Fruit fly (Drosophila melanogaster) whole organism, pupa: ENCODE data around the gene Proc-R.

Source experiments
- CG10348 ChIP-seq: fragments of 200-800 bp; sonication (Bioruptor generic); IDR thresholded peaks from 2 replicates; pipeline ENCODE4 v1.3.6; 2022; ENCODE audit warnings: missing biosample characterization, missing genetic modification characterization
- CG12605 ChIP-seq: fragments of 200-800 bp; sonication (Bioruptor generic); IDR thresholded peaks from 2 replicates; pipeline ENCODE4 v1.3.6; 2022; ENCODE audit warnings: missing biosample characterization, missing genetic modification characterization
- CG13204 ChIP-seq: fragments of 200-800 bp; sonication (Bioruptor generic); optimal IDR thresholded peaks from 2 replicates; lab custom pipeline; 2018; ENCODE audit warnings: missing biosample characterization, mild to moderate bottlenecking, missing genetic modification characterization, moderate library complexity
- CG14655 ChIP-seq: fragments of 200-800 bp; sonication (Bioruptor generic); optimal IDR thresholded peaks from 3 replicates; lab custom pipeline; 2017; ENCODE audit warnings: mild to moderate bottlenecking, missing biosample characterization, missing genetic modification reagents, missing genetic modification characterization
- CG15710 ChIP-seq: fragments of 200-800 bp; sonication (Bioruptor generic); optimal IDR thresholded peaks from 2 replicates; lab custom pipeline; 2018; ENCODE audit warnings: missing biosample characterization, mild to moderate bottlenecking, missing genetic modification characterization, moderate library complexity
- CG17806 ChIP-seq: fragments of 200-800 bp; sonication (Bioruptor generic); optimal IDR thresholded peaks from 2 replicates; lab custom pipeline; 2018; ENCODE audit warnings: missing biosample characterization, mild to moderate bottlenecking, missing genetic modification characterization, moderate library complexity
- CG32121 ChIP-seq: fragments of 200-800 bp; sonication (Bioruptor generic); IDR thresholded peaks from 2 replicates; pipeline ENCODE4 v1.3.6; 2022; ENCODE audit warnings: missing biosample characterization, missing genetic modification characterization
- CG34367 ChIP-seq: fragments of 200-800 bp; sonication (Bioruptor generic); optimal IDR thresholded peaks from 2 replicates; lab custom pipeline; 2018; ENCODE audit warnings: missing biosample characterization, mild to moderate bottlenecking, missing genetic modification characterization
- CG4496 ChIP-seq: fragments of 200-800 bp; sonication (Bioruptor generic); IDR thresholded peaks from 3 replicates; pipeline ENCODE4 v1.3.6; 2022; ENCODE audit warnings: missing biosample characterization, missing genetic modification characterization
- CG8159 ChIP-seq: fragments of 200-800 bp; sonication (Bioruptor generic); optimal IDR thresholded peaks from 3 replicates; lab custom pipeline; 2018; ENCODE audit warnings: missing biosample characterization, mild to moderate bottlenecking, missing genetic modification characterization, moderate library complexity
- CG8301 ChIP-seq: fragments of 200-800 bp; sonication (Bioruptor generic); optimal IDR thresholded peaks from 2 replicates; lab custom pipeline; 2018; ENCODE audit warnings: missing biosample characterization, mild to moderate bottlenecking, missing genetic modification characterization
- CG9948 ChIP-seq: fragments of 200-800 bp; sonication (Bioruptor generic); optimal IDR thresholded peaks from 2 replicates; lab custom pipeline; 2018; ENCODE audit warnings: missing biosample characterization, mild to moderate bottlenecking, missing genetic modification characterization, moderate library complexity
- D1 ChIP-seq: fragments of 200-800 bp; sonication (Bioruptor generic); optimal IDR thresholded peaks from 2 replicates; lab custom pipeline; 2018; ENCODE audit warnings: missing biosample characterization, mild to moderate bottlenecking, missing genetic modification characterization, moderate library complexity
- EcR ChIP-seq: fragments of 200-800 bp; sonication (Bioruptor generic); optimal IDR thresholded peaks from 3 replicates; lab custom pipeline; 2019; ENCODE audit warnings: missing biosample characterization, missing genetic modification characterization, mild to moderate bottlenecking, moderate library complexity, missing genetic modification reagents
- Ets98B ChIP-seq: fragments of 200-800 bp; sonication (Bioruptor generic); IDR thresholded peaks from 2 replicates; pipeline ENCODE4 v1.3.6; 2022; ENCODE audit warnings: missing biosample characterization, missing genetic modification characterization
- Pif1A ChIP-seq: fragments of 200-800 bp; sonication (Bioruptor generic); optimal IDR thresholded peaks from 3 replicates; lab custom pipeline; 2016; ENCODE audit warnings: missing biosample characterization, missing genetic modification characterization
- Pif1B ChIP-seq: fragments of 200-800 bp; sonication (Bioruptor generic); optimal IDR thresholded peaks from 3 replicates; lab custom pipeline; 2016; ENCODE audit warnings: missing biosample characterization, missing genetic modification characterization
- Snoo ChIP-seq: fragments of 200-800 bp; sonication (Bioruptor generic); optimal IDR thresholded peaks from 3 replicates; lab custom pipeline; 2017; ENCODE audit warnings: missing biosample characterization, mild to moderate bottlenecking, missing genetic modification characterization, inconsistent platforms
- fd96Ca ChIP-seq: fragments of 200-800 bp; sonication (Bioruptor generic); IDR thresholded peaks from 3 replicates; pipeline ENCODE4 v1.3.6; 2022; ENCODE audit warnings: missing biosample characterization, missing genetic modification characterization
- gl ChIP-seq: fragments of 200-800 bp; sonication (Bioruptor generic); optimal IDR thresholded peaks from 2 replicates; lab custom pipeline; 2018; ENCODE audit warnings: missing biosample characterization, mild to moderate bottlenecking, missing genetic modification characterization
- rn ChIP-seq: fragments of 200-800 bp; sonication (Bioruptor generic); IDR thresholded peaks from 2 replicates; pipeline ENCODE4 v1.3.6; 2022; ENCODE audit warnings: missing biosample characterization, missing genetic modification characterization

Proc-R gene

dm6 chrX:4699775-4700174, 7.9 kb upstream of the Proc-R start:
- TF ChIP-seq CG13204 (GFP tag; lab: Kevin White, UChicago) (no peak), CG15710 (tag; lab: Kevin White, UChicago) (peak; percentile 5)

dm6 chrX:4702118-4702517, 5.6 kb upstream of the Proc-R start, which contains the start of gene Pdha:
Pdha (plus strand) TSS chrX:4702284.
- TF ChIP-seq CG32121 (no peak), CG8301 (tag; lab: Kevin White, UChicago) (no peak), EcR (GFP tag; lab: Kevin White, UChicago) (no peak), CG8159 (tag; lab: Kevin White, UChicago) (no peak), Pif1A (GFP tag; lab: Kevin White, UChicago) (no peak), CG15710 (tag; lab: Kevin White, UChicago) (no peak), CG10348 (GFP tag; lab: Robert Waterston, UW) (no peak), CG4496 (GFP tag; lab: Robert Waterston, UW) (no peak), Ets98B (GFP tag; lab: Robert Waterston, UW) (no peak), fd96Ca (GFP tag; lab: Robert Waterston, UW) (no peak), gl (tag; lab: Kevin White, UChicago) (no peak), CG9948 (tag; lab: Kevin White, UChicago) (no peak), CG34367 (tag; lab: Kevin White, UChicago) (no peak), CG17806 (tag; lab: Kevin White, UChicago) (no peak), D1 (tag; lab: Kevin White, UChicago) (no peak), Pif1B (GFP tag; lab: Kevin White, UChicago) (no peak), CG12605 (GFP tag; lab: Robert Waterston, UW) (no peak), Snoo (tag; lab: Kevin White, UChicago) (no peak), rn (GFP tag; lab: Robert Waterston, UW) (no peak), CG13204 (GFP tag; lab: Kevin White, UChicago) (no peak)

- TF ChIP-seq Pif1B (GFP tag; lab: Kevin White, UChicago) (no peak), CG13204 (GFP tag; lab: Kevin White, UChicago) (no peak), CG14655 (GFP tag; lab: Kevin White, UChicago) (no peak)
- TF ChIP-seq, all 21 proteins: peak for 0
These were observed 4.8 kb upstream of the Proc-R start for dm6 chrX:4702804-4703414.

- no peak for TF ChIP-seq CG34367 (tag; lab: Kevin White, UChicago)
- TF ChIP-seq EcR (GFP tag; lab: Kevin White, UChicago) = no peak
- TF ChIP-seq CG8159 (tag; lab: Kevin White, UChicago) = no peak
- TF ChIP-seq fd96Ca (GFP tag; lab: Robert Waterston, UW) = no peak
- no peak for TF ChIP-seq CG8301 (tag; lab: Kevin White, UChicago)
- no peak for TF ChIP-seq CG12605 (GFP tag; lab: Robert Waterston, UW)
- TF ChIP-seq CG15710 (tag; lab: Kevin White, UChicago) = no peak
- no peak for TF ChIP-seq CG13204 (GFP tag; lab: Kevin White, UChicago)
- no peak for TF ChIP-seq Pif1B (GFP tag; lab: Kevin White, UChicago)
- no peak for TF ChIP-seq Pif1A (GFP tag; lab: Kevin White, UChicago)
- TF ChIP-seq CG9948 (tag; lab: Kevin White, UChicago) = no peak
- TF ChIP-seq rn (GFP tag; lab: Robert Waterston, UW) = no peak
- no peak for TF ChIP-seq Snoo (tag; lab: Kevin White, UChicago)
- TF ChIP-seq CG32121 = no peak
- TF ChIP-seq CG17806 (tag; lab: Kevin White, UChicago) = no peak
- TF ChIP-seq gl (tag; lab: Kevin White, UChicago) = no peak
- no peak for TF ChIP-seq Ets98B (GFP tag; lab: Robert Waterston, UW)
- TF ChIP-seq D1 (tag; lab: Kevin White, UChicago) = no peak
- TF ChIP-seq CG14655 (GFP tag; lab: Kevin White, UChicago) = no peak
These were observed 2.7 kb upstream of the Proc-R start, which contains the start of gene CG7024 for dm6 chrX:4705009-4705408. CG7024 (plus strand) TSS chrX:4705309.

dm6 chrX:4762267-4762666, 54.6 kb downstream of the Proc-R start:
- peak; percentile 3 for TF ChIP-seq CG8159 (tag; lab: Kevin White, UChicago)
- TF ChIP-seq CG4496 (GFP tag; lab: Robert Waterston, UW) = 0 out of 3 replicates have a peak, but pooled peaks have one; percentile 11
- TF ChIP-seq Pif1A (GFP tag; lab: Kevin White, UChicago) = no peak
- TF ChIP-seq CG14655 (GFP tag; lab: Kevin White, UChicago) = peak; percentile 22
- 0 out of 2 replicates have a peak, but pooled peaks have one; percentile 9 for TF ChIP-seq Ets98B (GFP tag; lab: Robert Waterston, UW)

dm6 chrX:4770037-4770436, 62.3 kb downstream of the Proc-R start, which contains the start of gene CG15472:
CG15472 (minus strand) TSS chrX:4770137.
- no peak for TF ChIP-seq CG13204 (GFP tag; lab: Kevin White, UChicago)
- TF ChIP-seq rn (GFP tag; lab: Robert Waterston, UW) = no peak
- TF ChIP-seq gl (tag; lab: Kevin White, UChicago) = no peak
- no peak for TF ChIP-seq CG8301 (tag; lab: Kevin White, UChicago)
- TF ChIP-seq Pif1B (GFP tag; lab: Kevin White, UChicago) = no peak
- no peak for TF ChIP-seq CG12605 (GFP tag; lab: Robert Waterston, UW)
- no peak for TF ChIP-seq Snoo (tag; lab: Kevin White, UChicago)
- no peak for TF ChIP-seq CG15710 (tag; lab: Kevin White, UChicago)
- TF ChIP-seq CG32121 = no peak
- TF ChIP-seq D1 (tag; lab: Kevin White, UChicago) = no peak
- TF ChIP-seq CG34367 (tag; lab: Kevin White, UChicago) = no peak
- TF ChIP-seq CG9948 (tag; lab: Kevin White, UChicago) = no peak
- TF ChIP-seq CG17806 (tag; lab: Kevin White, UChicago) = no peak
- TF ChIP-seq fd96Ca (GFP tag; lab: Robert Waterston, UW) = no peak
- no peak for TF ChIP-seq CG4496 (GFP tag; lab: Robert Waterston, UW)
- TF ChIP-seq CG10348 (GFP tag; lab: Robert Waterston, UW) = no peak
- TF ChIP-seq CG14655 (GFP tag; lab: Kevin White, UChicago) = no peak
- no peak for TF ChIP-seq EcR (GFP tag; lab: Kevin White, UChicago)
- TF ChIP-seq Pif1A (GFP tag; lab: Kevin White, UChicago) = no peak
- no peak for TF ChIP-seq Ets98B (GFP tag; lab: Robert Waterston, UW)
